Worm (Caenorhabditis elegans) whole organism, L2 larva: Measurements from ENCODE around the gene Y94H6A.3.
"Not testable (repeated sequence)": the region's sequence is repeated elsewhere in the genome, so short reads cannot be mapped to it uniquely, and the experiment has no call there.

Source experiments
- C34F6.9 ChIP-seq: fragments of 150-350 bp; optimal IDR thresholded peaks from 2 replicates; lab custom pipeline; 2014; ENCODE audit warnings: missing biosample characterization, missing genetic modification characterization
- F13H6.1 ChIP-seq: sonication (generic microtip); optimal IDR thresholded peaks from 2 replicates; lab custom pipeline; 2016; ENCODE audit warnings: missing genetic modification characterization, missing compliant biosample characterization
- R02D3.7 ChIP-seq: fragments of 150-350 bp; optimal IDR thresholded peaks from 2 replicates; lab custom pipeline; 2014; ENCODE audit warnings: missing biosample characterization, missing genetic modification characterization
- Y55F3AM.14 ChIP-seq: fragments of 200-800 bp; sonication (Bioruptor generic); optimal IDR thresholded peaks from 2 replicates; lab custom pipeline; 2018; ENCODE audit warnings: mild to moderate bottlenecking, missing genetic modification characterization, missing compliant biosample characterization
- ZK546.5 ChIP-seq: sonication (generic microtip); optimal IDR thresholded peaks from 2 replicates; lab custom pipeline; 2017; ENCODE audit warnings: missing biosample characterization, missing genetic modification characterization
- alr-1 ChIP-seq: fragments of 150-350 bp; optimal IDR thresholded peaks from 2 replicates; lab custom pipeline; 2014; ENCODE audit warnings: missing biosample characterization, missing genetic modification characterization
- ama-1 ChIP-seq: fragments of 150-350 bp; optimal IDR thresholded peaks from 2 replicates; lab custom pipeline; 2018; ENCODE audit warnings: inconsistent platforms
- blmp-1 ChIP-seq: sonication (generic microtip); optimal IDR thresholded peaks from 2 replicates; lab custom pipeline; 2017; ENCODE audit warnings: missing genetic modification characterization, mild to moderate bottlenecking, missing compliant biosample characterization, antibody characterized with exemption, moderate library complexity; ENCODE audit not compliant: insufficient read depth
- ceh-16 ChIP-seq: fragments of 150-350 bp; optimal IDR thresholded peaks from 2 replicates; lab custom pipeline; 2014; ENCODE audit warnings: missing biosample characterization, missing genetic modification characterization
- ceh-82 ChIP-seq: fragments of 150-350 bp; optimal IDR thresholded peaks from 2 replicates; lab custom pipeline; 2014; ENCODE audit warnings: missing biosample characterization, missing genetic modification characterization
- crh-2 ChIP-seq: sonication (generic microtip); optimal IDR thresholded peaks from 2 replicates; lab custom pipeline; 2017; ENCODE audit warnings: missing biosample characterization, missing genetic modification characterization
- dmd-4 ChIP-seq: sonication (generic microtip); optimal IDR thresholded peaks from 2 replicates; lab custom pipeline; 2017; ENCODE audit warnings: missing biosample characterization, missing genetic modification characterization
- egl-27 ChIP-seq: sonication (generic microtip); optimal IDR thresholded peaks from 3 replicates; lab custom pipeline; 2017; ENCODE audit warnings: missing biosample characterization, missing genetic modification reagents, missing genetic modification characterization
- elt-1 ChIP-seq: fragments of 150-350 bp; optimal IDR thresholded peaks from 2 replicates; lab custom pipeline; 2014; ENCODE audit warnings: missing biosample characterization, missing genetic modification characterization
- elt-3 ChIP-seq: sonication (generic microtip); optimal IDR thresholded peaks from 2 replicates; lab custom pipeline; 2017; ENCODE audit warnings: missing biosample characterization, missing genetic modification characterization
- fos-1 ChIP-seq: fragments of 150-350 bp; optimal IDR thresholded peaks from 2 replicates; lab custom pipeline; 2014; ENCODE audit warnings: missing biosample characterization, missing genetic modification characterization
- lin-11 ChIP-seq: fragments of 150-350 bp; sonication (generic microtip); optimal IDR thresholded peaks from 2 replicates; lab custom pipeline; 2014; ENCODE audit warnings: missing biosample characterization, missing genetic modification characterization, inconsistent platforms, mixed read lengths
- lin-13 ChIP-seq: fragments of 150-350 bp; optimal IDR thresholded peaks from 2 replicates; lab custom pipeline; 2014; ENCODE audit warnings: missing biosample characterization, missing genetic modification reagents, missing genetic modification characterization
- lin-39 ChIP-seq: fragments of 150-350 bp; optimal IDR thresholded peaks from 2 replicates; lab custom pipeline; 2014; ENCODE audit warnings: missing biosample characterization, missing genetic modification reagents, missing genetic modification characterization
- lsy-2 ChIP-seq, 2 experiments: fragments of 150-350 bp in 1 of 2; sonication (generic microtip) in 1 of 2; optimal IDR thresholded peaks; 2 replicates each; lab custom pipeline; 2014 to 2017; ENCODE audit warnings: missing biosample characterization in 2 of 2, missing genetic modification characterization in 2 of 2
- mab-5 ChIP-seq: fragments of 150-350 bp; optimal IDR thresholded peaks from 2 replicates; lab custom pipeline; 2014; ENCODE audit warnings: missing biosample characterization, missing genetic modification characterization
- mbf-1 ChIP-seq: sonication (generic microtip); optimal IDR thresholded peaks from 2 replicates; lab custom pipeline; 2017; ENCODE audit warnings: missing biosample characterization, missing genetic modification characterization
- mdl-1 ChIP-seq, 2 experiments: fragments of 150-350 bp in 1 of 2; sonication (generic microtip) in 1 of 2; optimal IDR thresholded peaks; 2 replicates each; lab custom pipeline; 2017; ENCODE audit warnings: missing biosample characterization in 2 of 2, missing genetic modification characterization in 2 of 2
- nhr-10 ChIP-seq: sonication (generic microtip); optimal IDR thresholded peaks from 2 replicates; lab custom pipeline; 2017; ENCODE audit warnings: missing biosample characterization, missing genetic modification characterization
- nhr-11 ChIP-seq: fragments of 150-350 bp; optimal IDR thresholded peaks from 2 replicates; lab custom pipeline; 2014; ENCODE audit warnings: missing biosample characterization, missing genetic modification characterization
- nhr-12 ChIP-seq: fragments of 150-350 bp; optimal IDR thresholded peaks from 2 replicates; lab custom pipeline; 2014; ENCODE audit warnings: missing biosample characterization, missing genetic modification characterization
- nhr-129 ChIP-seq: fragments of 150-350 bp; optimal IDR thresholded peaks from 2 replicates; lab custom pipeline; 2014; ENCODE audit warnings: missing biosample characterization, missing genetic modification characterization
- nhr-21 ChIP-seq: fragments of 150-350 bp; optimal IDR thresholded peaks from 2 replicates; lab custom pipeline; 2014; ENCODE audit warnings: missing biosample characterization, missing genetic modification characterization
- nhr-237 ChIP-seq: fragments of 150-350 bp; optimal IDR thresholded peaks from 2 replicates; lab custom pipeline; 2014; ENCODE audit warnings: missing biosample characterization, missing genetic modification characterization
- nhr-25 ChIP-seq: fragments of 150-350 bp; sonication (generic microtip); optimal IDR thresholded peaks from 3 replicates; lab custom pipeline; 2014; ENCODE audit warnings: missing biosample characterization, missing genetic modification characterization
- nhr-6 ChIP-seq: fragments of 150-350 bp; optimal IDR thresholded peaks from 2 replicates; lab custom pipeline; 2014; ENCODE audit warnings: missing biosample characterization, missing genetic modification characterization
- nhr-77 ChIP-seq: fragments of 150-350 bp; optimal IDR thresholded peaks from 2 replicates; lab custom pipeline; 2014; ENCODE audit warnings: missing biosample characterization, missing genetic modification characterization
- peb-1 ChIP-seq: fragments of 150-350 bp; optimal IDR thresholded peaks from 2 replicates; lab custom pipeline; 2014; ENCODE audit warnings: missing biosample characterization, missing genetic modification characterization
- sem-4 ChIP-seq: fragments of 150-350 bp; optimal IDR thresholded peaks from 2 replicates; lab custom pipeline; 2014; ENCODE audit warnings: missing biosample characterization, missing genetic modification reagents, missing genetic modification characterization
- skn-1 ChIP-seq: sonication (generic microtip); optimal IDR thresholded peaks from 2 replicates; lab custom pipeline; 2017; ENCODE audit warnings: missing biosample characterization, missing genetic modification characterization
- sma-3 ChIP-seq: sonication (generic microtip); optimal IDR thresholded peaks from 2 replicates; lab custom pipeline; 2016; ENCODE audit warnings: missing genetic modification reagents, missing genetic modification characterization, missing compliant biosample characterization
- sma-9 ChIP-seq, 2 experiments: fragments of 150-350 bp in 1 of 2; sonication (generic microtip) in 1 of 2; optimal IDR thresholded peaks; 2 replicates each; lab custom pipeline; 2014 to 2016; ENCODE audit warnings: missing genetic modification characterization in 2 of 2, mild to moderate bottlenecking in 1 of 2, missing biosample characterization in 1 of 2, missing compliant biosample characterization in 1 of 2, missing genetic modification reagents in 1 of 2, moderate library complexity in 1 of 2
- snpc-4 ChIP-seq: fragments of 150-350 bp; optimal IDR thresholded peaks from 2 replicates; lab custom pipeline; 2014; ENCODE audit warnings: missing biosample characterization, missing genetic modification characterization
- unc-39 ChIP-seq: fragments of 150-350 bp; optimal IDR thresholded peaks from 2 replicates; lab custom pipeline; 2014; ENCODE audit warnings: missing biosample characterization, missing genetic modification characterization
- unc-55 ChIP-seq: fragments of 150-350 bp; sonication (generic microtip); optimal IDR thresholded peaks from 3 replicates; lab custom pipeline; 2014; ENCODE audit warnings: missing biosample characterization, missing genetic modification reagents, missing genetic modification characterization
- unc-62 ChIP-seq: fragments of 150-350 bp; optimal IDR thresholded peaks from 2 replicates; lab custom pipeline; 2014; ENCODE audit warnings: missing biosample characterization, missing genetic modification reagents, missing genetic modification characterization
- zag-1 ChIP-seq: fragments of 150-350 bp; optimal IDR thresholded peaks from 2 replicates; lab custom pipeline; 2014; ENCODE audit warnings: missing biosample characterization, missing genetic modification characterization
- ztf-1 ChIP-seq: fragments of 200-800 bp; sonication (Bioruptor generic); conservative IDR thresholded peaks from 2 replicates; pipeline ENCODE4 v1.3.6; 2022; ENCODE audit warnings: missing genetic modification characterization, missing compliant biosample characterization
- ztf-11 ChIP-seq: sonication (generic microtip); optimal IDR thresholded peaks from 2 replicates; lab custom pipeline; 2017; ENCODE audit warnings: missing biosample characterization, missing genetic modification characterization
- ztf-4 ChIP-seq: fragments of 150-350 bp; optimal IDR thresholded peaks from 2 replicates; lab custom pipeline; 2014; ENCODE audit warnings: missing biosample characterization, missing genetic modification characterization

Gene Y94H6A.3

DNA sequence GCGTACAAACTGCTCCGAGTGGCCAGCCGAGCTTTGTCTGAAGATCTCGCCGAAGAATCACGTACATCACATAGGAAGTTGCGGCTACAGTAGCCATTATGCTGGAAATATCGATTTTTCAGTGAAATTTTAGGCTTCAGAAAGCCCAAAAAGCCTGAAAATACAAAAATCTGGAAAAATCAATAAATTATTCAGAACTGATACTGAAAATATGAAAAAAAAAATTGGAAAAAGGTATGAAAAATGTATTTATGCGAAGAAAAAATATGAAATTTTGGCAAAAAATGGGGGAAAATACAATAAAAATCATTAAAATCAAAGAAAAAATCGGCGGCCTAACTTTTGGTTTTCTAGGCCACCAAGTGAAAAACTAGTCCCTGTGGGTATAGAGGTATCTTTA, 36.6 kb downstream of the Y94H6A.3 start, which contains the start of gene Y94H6A.12:
Gene Y94H6A.12 (minus strand): TSS at position 101 of the 400 bp plus-strand sequence.
- TF ChIP-seq sma-9 (GFP tag; optimal IDR thresholded peaks at IDR 0.05; lab: Kevin White, UChicago) (no peak), sma-9 (tag; optimal IDR thresholded peaks at IDR 0.05; lab: Kevin White, UChicago) (no peak), nhr-237 (tag; lab: Kevin White, UChicago) (no peak), snpc-4 (tag; lab: Kevin White, UChicago) (no peak), ztf-4 (tag; lab: Kevin White, UChicago) (no peak), lin-39 (no peak), nhr-10 (tag; lab: Kevin White, UChicago) (no peak), egl-27 (no peak), skn-1 (tag; lab: Kevin White, UChicago) (no peak), elt-3 (tag; lab: Kevin White, UChicago) (no peak), ztf-11 (no peak), ama-1 (lab: Kevin White, UChicago) (no peak), crh-2 (no peak), unc-62 (GFP tag; lab: Kevin White, UChicago) (no peak)

ce11 chrIV:2716474-2716873, 40.2 kb downstream of the Y94H6A.3 start, which contains the start of gene Y94H6A.7:
TSS of gene Y94H6A.7 (minus strand) at chrIV:2716574.
- not testable (repeated sequence) for TF ChIP-seq nhr-11 (tag; lab: Kevin White, UChicago); nhr-237 (tag; lab: Kevin White, UChicago); R02D3.7

ce11 chrIV:2719734-2720133, 43.4 kb downstream of the Y94H6A.3 start, which contains the start of gene ndua-12:
TSS of gene ndua-12 (minus strand) at chrIV:2719834.
- TF ChIP-seq nhr-6 (tag; lab: Kevin White, UChicago); nhr-21 (tag; lab: Kevin White, UChicago); ZK546.5: not testable (repeated sequence)

- TF ChIP-seq nhr-237 (tag; lab: Kevin White, UChicago) (no peak), unc-39 (tag; lab: Kevin White, UChicago) (no peak), dmd-4 (tag; lab: Kevin White, UChicago) (no peak), blmp-1 (tag; lab: Kevin White, UChicago) (no peak), ztf-4 (tag; lab: Kevin White, UChicago) (no peak), zag-1 (peak; percentile 9), mbf-1 (no peak), lin-39 (no peak), nhr-21 (tag; lab: Kevin White, UChicago) (peak; percentile 44), nhr-11 (tag; lab: Kevin White, UChicago) (no peak), F13H6.1 (peak; percentile 78), nhr-25 (tag; lab: Kevin White, UChicago) (peak; percentile 74), sem-4 (tag; lab: Kevin White, UChicago) (peak; percentile 44), mdl-1 (tag; optimal IDR thresholded peaks at IDR 0.05; lab: Kevin White, UChicago) (peak in 1 of 2 experiments; percentile 25), nhr-6 (tag; lab: Kevin White, UChicago) (no peak), ceh-82 (tag; lab: Kevin White, UChicago) (peak; percentile 10), alr-1 (tag; lab: Kevin White, UChicago) (no peak), skn-1 (tag; lab: Kevin White, UChicago) (no peak), lsy-2 (tag; optimal IDR thresholded peaks at IDR 0.05; lab: Kevin White, UChicago) (peak; percentile 82 to 90), mab-5 (tag; lab: Kevin White, UChicago) (peak; percentile 33), sma-3 (GFP tag; lab: Kevin White, UChicago) (peak; percentile 75), nhr-129 (tag; lab: Kevin White, UChicago) (peak; percentile 46), nhr-77 (tag; lab: Kevin White, UChicago) (no peak), peb-1 (tag; lab: Kevin White, UChicago) (no peak), unc-62 (GFP tag; lab: Kevin White, UChicago) (no peak), elt-1 (tag; lab: Kevin White, UChicago) (no peak), lin-11 (tag; lab: Kevin White, UChicago) (peak; percentile 61), snpc-4 (tag; lab: Kevin White, UChicago) (peak; percentile 12), fos-1 (tag; lab: Kevin White, UChicago) (peak; percentile 31), nhr-12 (tag; lab: Kevin White, UChicago) (no peak), ceh-16 (tag; lab: Kevin White, UChicago) (peak; percentile 22), Y55F3AM.14 (GFP tag; lab: Kevin White, UChicago) (no peak), lin-13 (GFP tag; lab: Kevin White, UChicago) (peak; percentile 88), unc-55 (GFP tag; lab: Kevin White, UChicago) (peak; percentile 85), ama-1 (lab: Kevin White, UChicago) (no peak), nhr-10 (tag; lab: Kevin White, UChicago) (peak; percentile 5), egl-27 (no peak), C34F6.9 (tag; lab: Kevin White, UChicago) (peak; percentile 79), ZK546.5 (no peak), crh-2 (peak; percentile 59), sma-9 (GFP tag; optimal IDR thresholded peaks at IDR 0.05; lab: Kevin White, UChicago) (no peak), sma-9 (tag; optimal IDR thresholded peaks at IDR 0.05; lab: Kevin White, UChicago) (no peak), ztf-11 (no peak), ztf-1 (GFP tag; lab: Robert Waterston, UW) (no peak)
Observed at ce11 chrIV:2725784-2726183, 49.5 kb downstream of the Y94H6A.3 start, which contains the start of gene ubxn-2. TSS of gene ubxn-2 (minus strand) at chrIV:2725819.
